Fruit fly (Drosophila melanogaster): ENCODE data around the gene CycB3.

CycB3 gene

dm6 chr3R:24863894-24864293 lies 6.7 kb downstream of the CycB3 start:
- TF ChIP-seq CG10348 (GFP tag; IDR thresholded peaks at IDR 0.05) (no peak), Ets98B (GFP tag; IDR thresholded peaks at IDR 0.05) (no peak), gl (tag; optimal IDR thresholded peaks at IDR 0.05) (no peak), Pif1A (GFP tag; optimal IDR thresholded peaks at IDR 0.05) (no peak), CG32121 (GFP tag; IDR thresholded peaks at IDR 0.05) (no peak), CG15710 (tag; optimal IDR thresholded peaks at IDR 0.05) (no peak), CG9948 (tag; optimal IDR thresholded peaks at IDR 0.05) (no peak), Snoo (tag; optimal IDR thresholded peaks at IDR 0.05) (no peak), rn (GFP tag; IDR thresholded peaks at IDR 0.05) (no peak), fd96Ca (GFP tag; IDR thresholded peaks at IDR 0.05) (no peak), CG17806 (tag; optimal IDR thresholded peaks at IDR 0.05) (no peak), CG12605 (GFP tag; IDR thresholded peaks at IDR 0.05) (no peak), CG8159 (tag; optimal IDR thresholded peaks at IDR 0.05) (no peak), CG14655 (GFP tag; optimal IDR thresholded peaks at IDR 0.05) (no peak), CG13204 (GFP tag; optimal IDR thresholded peaks at IDR 0.05) (no peak), D1 (tag; optimal IDR thresholded peaks at IDR 0.05) (no peak), Pif1B (GFP tag; optimal IDR thresholded peaks at IDR 0.05) (no peak), CG34367 (tag; optimal IDR thresholded peaks at IDR 0.05) (no peak), EcR (GFP tag; optimal IDR thresholded peaks at IDR 0.05) (no peak)

- TF ChIP-seq D1 (tag; optimal IDR thresholded peaks at IDR 0.05) (no peak), rn (GFP tag; IDR thresholded peaks at IDR 0.05) (no peak), CG15710 (tag; optimal IDR thresholded peaks at IDR 0.05) (no peak), Pif1A (GFP tag; optimal IDR thresholded peaks at IDR 0.05) (no peak), CG9948 (tag; optimal IDR thresholded peaks at IDR 0.05) (no peak), CG14655 (GFP tag; optimal IDR thresholded peaks at IDR 0.05) (no peak), CG8159 (tag; optimal IDR thresholded peaks at IDR 0.05) (no peak), gl (tag; optimal IDR thresholded peaks at IDR 0.05) (no peak), CG12605 (GFP tag; IDR thresholded peaks at IDR 0.05) (no peak), Pif1B (GFP tag; optimal IDR thresholded peaks at IDR 0.05) (no peak), Ets98B (GFP tag; IDR thresholded peaks at IDR 0.05) (no peak), Snoo (tag; optimal IDR thresholded peaks at IDR 0.05) (no peak)
Measured at dm6 chr3R:24862574-24863089, 8.0 kb downstream of the CycB3 start, which contains the start of gene CG7016. CG7016 (plus strand) TSS chr3R:24862931.

dm6 chr3R:24862065-24862464 lies 8.6 kb downstream of the CycB3 start, which contains the start of gene CG13640:
CG13640 (minus strand) TSS chr3R:24862165.
- TF ChIP-seq CG10348 (GFP tag; IDR thresholded peaks at IDR 0.05) (no peak), CG4496 (GFP tag; IDR thresholded peaks at IDR 0.05) (no peak), CG15710 (tag; optimal IDR thresholded peaks at IDR 0.05) (no peak), CG9948 (tag; optimal IDR thresholded peaks at IDR 0.05) (no peak)

- TF ChIP-seq EcR (GFP tag; optimal IDR thresholded peaks at IDR 0.05): peak; percentile 87
- TF ChIP-seq CG8301 (tag; optimal IDR thresholded peaks at IDR 0.05): no peak
- TF ChIP-seq CG14655 (GFP tag; optimal IDR thresholded peaks at IDR 0.05): no peak
- no peak for TF ChIP-seq CG12605 (GFP tag; IDR thresholded peaks at IDR 0.05)
- no peak for TF ChIP-seq fd96Ca (GFP tag; IDR thresholded peaks at IDR 0.05)
- no peak for TF ChIP-seq CG17806 (tag; optimal IDR thresholded peaks at IDR 0.05)
- TF ChIP-seq CG4496 (GFP tag; IDR thresholded peaks at IDR 0.05): no peak
- peak; percentile 27 for TF ChIP-seq CG34367 (tag; optimal IDR thresholded peaks at IDR 0.05)
- no peak for TF ChIP-seq CG10348 (GFP tag; IDR thresholded peaks at IDR 0.05)
- TF ChIP-seq rn (GFP tag; IDR thresholded peaks at IDR 0.05): no peak
- TF ChIP-seq Pif1B (GFP tag; optimal IDR thresholded peaks at IDR 0.05): no peak
Measured at dm6 chr3R:24860316-24860826, 10.2 kb downstream of the CycB3 start, which contains the start of gene CG13639. CG13639 (minus strand) TSS chr3R:24860366.

- TF ChIP-seq CG14655 (GFP tag; optimal IDR thresholded peaks at IDR 0.05) (no peak), CG13204 (GFP tag; optimal IDR thresholded peaks at IDR 0.05) (no peak), CG32121 (GFP tag; IDR thresholded peaks at IDR 0.05) (no peak), CG4496 (GFP tag; IDR thresholded peaks at IDR 0.05) (no peak), CG17806 (tag; optimal IDR thresholded peaks at IDR 0.05) (no peak), fd96Ca (GFP tag; IDR thresholded peaks at IDR 0.05) (no peak), Pif1B (GFP tag; optimal IDR thresholded peaks at IDR 0.05) (no peak), Snoo (tag; optimal IDR thresholded peaks at IDR 0.05) (no peak), CG12605 (GFP tag; IDR thresholded peaks at IDR 0.05) (no peak), Pif1A (GFP tag; optimal IDR thresholded peaks at IDR 0.05) (no peak), CG34367 (tag; optimal IDR thresholded peaks at IDR 0.05) (no peak), CG9948 (tag; optimal IDR thresholded peaks at IDR 0.05) (no peak), rn (GFP tag; IDR thresholded peaks at IDR 0.05) (no peak), Ets98B (GFP tag; IDR thresholded peaks at IDR 0.05) (no peak), CG15710 (tag; optimal IDR thresholded peaks at IDR 0.05) (no peak)
Measured at dm6 chr3R:24859701-24860100, 10.9 kb downstream of the CycB3 start, which contains the start of gene ppk22. ppk22 (minus strand) TSS chr3R:24859801.

- TF ChIP-seq CG14655 (GFP tag; optimal IDR thresholded peaks at IDR 0.05) (no peak), CG34367 (tag; optimal IDR thresholded peaks at IDR 0.05) (no peak), Ets98B (GFP tag; IDR thresholded peaks at IDR 0.05) (no peak), CG32121 (GFP tag; IDR thresholded peaks at IDR 0.05) (no peak), Snoo (tag; optimal IDR thresholded peaks at IDR 0.05) (no peak), rn (GFP tag; IDR thresholded peaks at IDR 0.05) (no peak), CG9948 (tag; optimal IDR thresholded peaks at IDR 0.05) (no peak), CG8159 (tag; optimal IDR thresholded peaks at IDR 0.05) (no peak)
Measured at dm6 chr3R:24857459-24857858, 13.2 kb downstream of the CycB3 start, which contains the start of gene CAH4. CAH4 (minus strand) TSS chr3R:24857559.
